Fruit fly (Drosophila melanogaster): ENCODE data around the gene CG31787.

Gene CG31787

dm6 chr2L:18319577-18320316, 34.2 kb upstream of the CG31787 start, which contains the start of gene Fas3 (continued):
- TF ChIP-seq lilli (GFP tag; optimal IDR thresholded peaks at IDR 0.05) (peak; percentile 8), CG6854 (GFP tag; optimal IDR thresholded peaks at IDR 0.05) (peak; percentile 46), Rx (GFP tag; IDR thresholded peaks at IDR 0.05) (no peak), CG14667 (GFP tag; IDR thresholded peaks at IDR 0.05) (no peak), aop (GFP tag; IDR thresholded peaks at IDR 0.05) (no peak), sob (GFP tag; IDR thresholded peaks at IDR 0.05) (peak; percentile 39; the same call in 1 of the 2 replicates), Taf1 (GFP tag; IDR thresholded peaks at IDR 0.05) (no peak), bab2 (GFP tag; optimal IDR thresholded peaks at IDR 0.05) (no peak), hkb (optimal IDR thresholded peaks at IDR 0.05) (no peak), hkb (GFP tag; IDR thresholded peaks at IDR 0.05) (no peak; the same call in 1 of the 2 replicates), cato (GFP tag; optimal IDR thresholded peaks at IDR 0.05; ENCODE audit: borderline replicate concordance) (no peak), CG7839 (tag; optimal IDR thresholded peaks at IDR 0.05) (no peak), BtbVII (GFP tag; optimal IDR thresholded peaks at IDR 0.05) (no peak), lab (GFP tag; optimal IDR thresholded peaks at IDR 0.05) (peak; percentile 58), CG13894 (tag; optimal IDR thresholded peaks at IDR 0.05) (peak; percentile 94), otp (GFP tag; IDR thresholded peaks at IDR 0.05) (peak; percentile 33; the same call in 1 of the 3 replicates), NC2β (GFP tag; optimal IDR thresholded peaks at IDR 0.05) (peak; percentile 33), pb (GFP tag; optimal IDR thresholded peaks at IDR 0.05) (peak; percentile 59), inv (GFP tag; IDR thresholded peaks at IDR 0.05; ENCODE audit: partially characterized antibody) (no peak), rib (GFP tag; IDR thresholded peaks at IDR 0.05) (0 out of 2 replicates have a peak, but pooled peaks have one; percentile 19), Sin3A (optimal IDR thresholded peaks at IDR 0.05) (no peak), CG9932 (GFP tag; IDR thresholded peaks at IDR 0.05) (peak; percentile 26; the same call in 1 of the 2 replicates), CG15479 (GFP tag; optimal IDR thresholded peaks at IDR 0.05) (peak; percentile 43), CG4328 (GFP tag; optimal IDR thresholded peaks at IDR 0.05) (no peak), CG7556 (GFP tag; optimal IDR thresholded peaks at IDR 0.05) (peak; percentile 2), Blimp-1 (GFP tag; optimal IDR thresholded peaks at IDR 0.05) (peak; percentile 28), cas (GFP tag; IDR thresholded peaks at IDR 0.05) (no peak), gfzf (GFP tag; optimal IDR thresholded peaks at IDR 0.05) (no peak), CG8944 (GFP tag; optimal IDR thresholded peaks at IDR 0.05) (no peak), pho (GFP tag; optimal IDR thresholded peaks at IDR 0.05) (peak; percentile 31), Doc3 (GFP tag; IDR thresholded peaks at IDR 0.05; ENCODE audit: partially characterized antibody) (no peak), Gsc (GFP tag; IDR thresholded peaks at IDR 0.05) (no peak), CG5245 (GFP tag; optimal IDR thresholded peaks at IDR 0.05) (no peak), CG14441 (GFP tag; IDR thresholded peaks at IDR 0.05) (no peak), CG43689 (GFP tag; IDR thresholded peaks at IDR 0.05) (no peak), Sox100B (GFP tag; optimal IDR thresholded peaks at IDR 0.05) (no peak), Ravus (GFP tag; IDR thresholded peaks at IDR 0.05) (no peak), Elba2 (GFP tag; optimal IDR thresholded peaks at IDR 0.05) (no peak), CG13296 (GFP tag; optimal IDR thresholded peaks at IDR 0.05) (peak; percentile 45), corto (GFP tag; optimal IDR thresholded peaks at IDR 0.05) (no peak), CG7271 (tag; optimal IDR thresholded peaks at IDR 0.05) (no peak), Poxn (GFP tag; IDR thresholded peaks at IDR 0.05) (no peak), Camta (GFP tag; optimal IDR thresholded peaks at IDR 0.05) (no peak), Trl (optimal IDR thresholded peaks at IDR 0.05) (no peak), Trl (GFP tag; optimal IDR thresholded peaks at IDR 0.05) (peak; percentile 25), ato (GFP tag; IDR thresholded peaks at IDR 0.05; ENCODE audit: partially characterized antibody) (no peak), Kr (GFP tag; optimal IDR thresholded peaks at IDR 0.05) (no peak), CG12155 (GFP tag; optimal IDR thresholded peaks at IDR 0.05) (no peak), gcm2 (GFP tag; optimal IDR thresholded peaks at IDR 0.05) (no peak), Vsx1 (GFP tag; optimal IDR thresholded peaks at IDR 0.05) (no peak), D19B (GFP tag; optimal IDR thresholded peaks at IDR 0.05) (peak; percentile 15)

Measured in whole organism, embryonic.